Worm (Caenorhabditis elegans) whole organism, L1 larva: ENCODE data around the gene C45G9.14.

Experiments
- C16A3.4 ChIP-seq: fragments of 150-350 bp; optimal IDR thresholded peaks from 2 replicates; lab custom pipeline; 2014; ENCODE audit warnings: missing biosample characterization, missing genetic modification characterization
- aha-1 ChIP-seq: fragments of 150-350 bp; optimal IDR thresholded peaks from 2 replicates; lab custom pipeline; 2014; ENCODE audit warnings: missing biosample characterization, missing genetic modification characterization
- alr-1 ChIP-seq: fragments of 200-800 bp; sonication (Bioruptor generic); optimal IDR thresholded peaks from 2 replicates; lab custom pipeline; 2018; ENCODE audit warnings: borderline replicate concordance, mild to moderate bottlenecking, missing genetic modification characterization, missing compliant biosample characterization
- aly-2 ChIP-seq: fragments of 150-350 bp; optimal IDR thresholded peaks from 2 replicates; lab custom pipeline; 2014; ENCODE audit warnings: missing biosample characterization, missing genetic modification characterization
- ama-1 ChIP-seq: fragments of 150-350 bp; optimal IDR thresholded peaks from 2 replicates; lab custom pipeline; 2014
- blmp-1 ChIP-seq: fragments of 150-350 bp; optimal IDR thresholded peaks from 2 replicates; lab custom pipeline; 2014; ENCODE audit warnings: missing biosample characterization, missing genetic modification characterization
- ceh-8 ChIP-seq: fragments of 200-800 bp; sonication (Bioruptor generic); optimal IDR thresholded peaks from 2 replicates; lab custom pipeline; 2018; ENCODE audit warnings: mild to moderate bottlenecking, missing genetic modification characterization, moderate library complexity, missing compliant biosample characterization
- ceh-82 ChIP-seq, 3 experiments: fragments of 150-350 bp in 1 of 3; sonication (generic microtip) in 2 of 3; optimal IDR thresholded peaks; 2 replicates each; lab custom pipeline; 2014 to 2017; ENCODE audit warnings: missing biosample characterization in 3 of 3, missing genetic modification characterization in 3 of 3
- ceh-88 ChIP-seq: fragments of 200-800 bp; sonication (Bioruptor generic); IDR thresholded peaks from 2 replicates; pipeline ENCODE4 v1.3.6; 2022; ENCODE audit warnings: missing genetic modification characterization, missing compliant biosample characterization
- ceh-90 ChIP-seq: sonication (generic microtip); optimal IDR thresholded peaks from 2 replicates; lab custom pipeline; 2016; ENCODE audit warnings: missing genetic modification characterization, missing compliant biosample characterization
- ces-1 ChIP-seq: fragments of 150-350 bp; optimal IDR thresholded peaks from 2 replicates; lab custom pipeline; 2014; ENCODE audit warnings: missing biosample characterization, missing genetic modification reagents, missing genetic modification characterization
- efl-3 ChIP-seq: fragments of 200-800 bp; sonication (Bioruptor generic); optimal IDR thresholded peaks from 2 replicates; lab custom pipeline; 2018; ENCODE audit warnings: mild to moderate bottlenecking, missing genetic modification characterization, missing compliant biosample characterization
- elt-2 ChIP-seq: sonication (generic microtip); optimal IDR thresholded peaks from 2 replicates; lab custom pipeline; 2016; ENCODE audit warnings: missing genetic modification characterization, mild to moderate bottlenecking, inconsistent platforms, missing compliant biosample characterization, missing genetic modification reagents
- elt-3 ChIP-seq, 6 experiments: fragments of 150-350 bp in 1 of 6; sonication (generic microtip); optimal IDR thresholded peaks; 2 replicates each; lab custom pipeline; 2017 to 2018; ENCODE audit warnings: missing biosample characterization in 6 of 6, missing genetic modification characterization in 6 of 6, inconsistent platforms in 1 of 6
- ets-5 ChIP-seq: fragments of 200-800 bp; sonication (Bioruptor generic); IDR thresholded peaks from 2 replicates; pipeline ENCODE4 v1.3.6; 2022; ENCODE audit warnings: missing genetic modification characterization, missing compliant biosample characterization
- fkh-10 ChIP-seq: sonication (generic microtip); optimal IDR thresholded peaks from 2 replicates; lab custom pipeline; 2017; ENCODE audit warnings: missing biosample characterization, missing genetic modification reagents, missing genetic modification characterization
- fkh-4 ChIP-seq: sonication (generic microtip); optimal IDR thresholded peaks from 2 replicates; lab custom pipeline; 2016; ENCODE audit warnings: missing compliant biosample characterization, missing genetic modification characterization, borderline replicate concordance
- fkh-8 ChIP-seq: sonication (generic microtip); optimal IDR thresholded peaks from 2 replicates; lab custom pipeline; 2016; ENCODE audit warnings: mild to moderate bottlenecking, missing genetic modification characterization, missing compliant biosample characterization
- hlh-17 ChIP-seq: fragments of 200-800 bp; sonication (Bioruptor generic); optimal IDR thresholded peaks from 2 replicates; lab custom pipeline; 2018; ENCODE audit warnings: missing genetic modification characterization, mild to moderate bottlenecking, missing compliant biosample characterization, moderate library complexity, borderline replicate concordance
- hlh-4 ChIP-seq: sonication (generic microtip); optimal IDR thresholded peaks from 2 replicates; lab custom pipeline; 2016; ENCODE audit warnings: mild to moderate bottlenecking, missing genetic modification characterization, missing compliant biosample characterization
- hpl-2 ChIP-seq: fragments of 150-350 bp; optimal IDR thresholded peaks from 2 replicates; lab custom pipeline; 2014; ENCODE audit warnings: missing biosample characterization, missing genetic modification reagents, missing genetic modification characterization
- jun-1 ChIP-seq: fragments of 150-350 bp; optimal IDR thresholded peaks from 2 replicates; lab custom pipeline; 2014; ENCODE audit warnings: missing biosample characterization, missing genetic modification reagents, missing genetic modification characterization
- lin-13 ChIP-seq: fragments of 150-350 bp; optimal IDR thresholded peaks from 2 replicates; lab custom pipeline; 2014; ENCODE audit warnings: missing biosample characterization, missing genetic modification reagents, missing genetic modification characterization
- lin-14 ChIP-seq: fragments of 200-800 bp; sonication (Bioruptor generic); optimal IDR thresholded peaks from 2 replicates; lab custom pipeline; 2018; ENCODE audit warnings: mild to moderate bottlenecking, missing genetic modification characterization, moderate library complexity, missing compliant biosample characterization
- lin-15B ChIP-seq: fragments of 150-350 bp; sonication (generic microtip); optimal IDR thresholded peaks from 3 replicates; lab custom pipeline; 2014; ENCODE audit warnings: missing biosample characterization, missing genetic modification characterization
- lin-35 ChIP-seq, 2 experiments: fragments of 150-350 bp; optimal IDR thresholded peaks; 2 replicates each; lab custom pipeline; 2014; ENCODE audit warnings: missing biosample characterization in 2 of 2, missing genetic modification characterization in 2 of 2, missing genetic modification reagents in 2 of 2
- lin-39 ChIP-seq: fragments of 150-350 bp; optimal IDR thresholded peaks from 2 replicates; lab custom pipeline; 2014; ENCODE audit warnings: missing biosample characterization, missing genetic modification reagents, missing genetic modification characterization
- lsy-2 ChIP-seq, 2 experiments: fragments of 150-350 bp; optimal IDR thresholded peaks; 2 replicates each; lab custom pipeline; 2014; ENCODE audit warnings: missing biosample characterization in 2 of 2, missing genetic modification characterization in 2 of 2
- mdl-1 ChIP-seq, 2 experiments: fragments of 150-350 bp; optimal IDR thresholded peaks; 2 replicates each; lab custom pipeline; 2014 to 2017; ENCODE audit warnings: missing biosample characterization in 2 of 2, missing genetic modification characterization in 2 of 2, inconsistent platforms in 1 of 2
- mep-1 ChIP-seq: fragments of 150-350 bp; optimal IDR thresholded peaks from 2 replicates; lab custom pipeline; 2014; ENCODE audit warnings: missing biosample characterization, missing genetic modification characterization
- nhr-12 ChIP-seq: sonication (generic microtip); optimal IDR thresholded peaks from 2 replicates; lab custom pipeline; 2017; ENCODE audit warnings: missing biosample characterization, missing genetic modification characterization
- nhr-19 ChIP-seq: fragments of 200-800 bp; sonication (Bioruptor generic); conservative IDR thresholded peaks from 2 replicates; pipeline ENCODE4 v1.3.6; 2022; ENCODE audit warnings: missing genetic modification characterization, missing compliant biosample characterization
- nhr-237 ChIP-seq: fragments of 150-350 bp; optimal IDR thresholded peaks from 2 replicates; lab custom pipeline; 2014; ENCODE audit warnings: missing biosample characterization, missing genetic modification characterization
- nhr-28 ChIP-seq: fragments of 150-350 bp; optimal IDR thresholded peaks from 2 replicates; lab custom pipeline; 2014; ENCODE audit warnings: missing biosample characterization, missing genetic modification characterization
- nhr-47 ChIP-seq: sonication (generic microtip); optimal IDR thresholded peaks from 2 replicates; lab custom pipeline; 2016; ENCODE audit warnings: mild to moderate bottlenecking, missing genetic modification characterization, moderate library complexity, missing compliant biosample characterization
- nhr-71 ChIP-seq: sonication (generic microtip); optimal IDR thresholded peaks from 2 replicates; lab custom pipeline; 2016; ENCODE audit warnings: mild to moderate bottlenecking, missing genetic modification characterization, moderate library complexity, missing compliant biosample characterization
- nhr-76 ChIP-seq: sonication (generic microtip); optimal IDR thresholded peaks from 2 replicates; lab custom pipeline; 2017; ENCODE audit warnings: missing biosample characterization, missing genetic modification characterization
- nhr-77 ChIP-seq: fragments of 150-350 bp; optimal IDR thresholded peaks from 2 replicates; lab custom pipeline; 2014; ENCODE audit warnings: missing biosample characterization, missing genetic modification characterization
- nhr-84 ChIP-seq: sonication (generic microtip); optimal IDR thresholded peaks from 2 replicates; lab custom pipeline; 2017; ENCODE audit warnings: missing biosample characterization, missing genetic modification characterization
- nhr-85 ChIP-seq: sonication (generic microtip); peaks from one replicate; lab custom pipeline; 2016; ENCODE audit warnings: missing genetic modification characterization, inconsistent platforms, missing compliant biosample characterization
- nhr-90 ChIP-seq: sonication (generic microtip); optimal IDR thresholded peaks from 2 replicates; lab custom pipeline; 2016; ENCODE audit warnings: mild to moderate bottlenecking, missing genetic modification characterization, missing compliant biosample characterization; ENCODE audit not compliant: poor library complexity
- pag-3 ChIP-seq: sonication (generic microtip); optimal IDR thresholded peaks from 2 replicates; lab custom pipeline; 2017; ENCODE audit warnings: missing genetic modification characterization, mild to moderate bottlenecking, missing compliant biosample characterization, antibody characterized with exemption, borderline replicate concordance; ENCODE audit not compliant: insufficient read depth
- pqm-1 ChIP-seq: sonication (generic microtip); optimal IDR thresholded peaks from 3 replicates; lab custom pipeline; 2017; ENCODE audit warnings: missing biosample characterization, missing genetic modification characterization
- rnt-1 ChIP-seq: sonication (generic microtip); optimal IDR thresholded peaks from 2 replicates; lab custom pipeline; 2016; ENCODE audit warnings: mild to moderate bottlenecking, missing genetic modification characterization, moderate library complexity, missing compliant biosample characterization
- skn-1 ChIP-seq: fragments of 150-350 bp; optimal IDR thresholded peaks from 2 replicates; lab custom pipeline; 2014; ENCODE audit warnings: missing biosample characterization, missing genetic modification characterization
- snpc-4 ChIP-seq: fragments of 150-350 bp; optimal IDR thresholded peaks from 2 replicates; lab custom pipeline; 2014; ENCODE audit warnings: missing biosample characterization, missing genetic modification characterization
- sox-4 ChIP-seq: sonication (generic microtip); optimal IDR thresholded peaks from 2 replicates; lab custom pipeline; 2016; ENCODE audit warnings: missing genetic modification characterization, missing compliant biosample characterization
- swsn-7 ChIP-seq: sonication (generic microtip); optimal IDR thresholded peaks from 2 replicates; lab custom pipeline; 2016; ENCODE audit warnings: missing genetic modification characterization, missing compliant biosample characterization
- tbx-2 ChIP-seq: sonication (generic microtip); optimal IDR thresholded peaks from 2 replicates; lab custom pipeline; 2016; ENCODE audit warnings: missing genetic modification characterization, missing compliant biosample characterization
- unc-62 ChIP-seq: fragments of 150-350 bp; optimal IDR thresholded peaks from 2 replicates; lab custom pipeline; 2014; ENCODE audit warnings: missing biosample characterization, missing genetic modification reagents, missing genetic modification characterization
- unc-86 ChIP-seq: sonication (generic microtip); optimal IDR thresholded peaks from 2 replicates; lab custom pipeline; 2016; ENCODE audit warnings: missing genetic modification characterization, missing compliant biosample characterization
- unc-98 ChIP-seq: fragments of 200-800 bp; sonication (Bioruptor generic); IDR thresholded peaks from 2 replicates; pipeline ENCODE4 v1.3.6; 2022; ENCODE audit warnings: missing genetic modification characterization, missing compliant biosample characterization
- zip-4 ChIP-seq: fragments of 200-800 bp; sonication (Bioruptor generic); optimal IDR thresholded peaks from 2 replicates; lab custom pipeline; 2018; ENCODE audit warnings: mild to moderate bottlenecking, missing genetic modification characterization, moderate library complexity, missing compliant biosample characterization
- ztf-11 ChIP-seq, 2 experiments: sonication (generic microtip); optimal IDR thresholded peaks; 2 replicates each; lab custom pipeline; 2016 to 2017; ENCODE audit warnings: missing genetic modification characterization in 2 of 2, missing biosample characterization in 1 of 2, missing compliant biosample characterization in 1 of 2

The C45G9.14 gene

ce11 chrIII:5047175-5047574, 2.4 kb downstream of the C45G9.14 start, which contains the start of gene txbp-3 (continued):
- no peak for TF ChIP-seq ama-1 (lab: Kevin White, UChicago)
- no peak for TF ChIP-seq pag-3
- TF ChIP-seq unc-98, result no peak
- no peak for TF ChIP-seq nhr-28 (tag; lab: Kevin White, UChicago)
- peak; percentile 9 for TF ChIP-seq C16A3.4 (tag; lab: Kevin White, UChicago)
- no peak for TF ChIP-seq jun-1 (tag; lab: Kevin White, UChicago)
- no peak for TF ChIP-seq nhr-84
- no peak for TF ChIP-seq lin-39 (tag; lab: Kevin White, UChicago)
- no peak for TF ChIP-seq nhr-237
- no peak for TF ChIP-seq aha-1 (tag; lab: Kevin White, UChicago)
- peak; percentile 2 for TF ChIP-seq swsn-7 (tag; lab: Kevin White, UChicago)
- TF ChIP-seq pqm-1 (tag; lab: Kevin White, UChicago), result no peak
- peak; percentile 32 to 47 for TF ChIP-seq lin-35 (GFP tag; optimal IDR thresholded peaks at IDR 0.05; lab: Kevin White, UChicago)
- TF ChIP-seq efl-3, result no peak
- TF ChIP-seq lin-14 (GFP tag; lab: Kevin White, UChicago), result peak; percentile 95
- TF ChIP-seq unc-62, result no peak
- TF ChIP-seq ceh-8 (GFP tag; lab: Kevin White, UChicago), result no peak
- no peak for TF ChIP-seq fkh-4 (tag; lab: Kevin White, UChicago)
- TF ChIP-seq fkh-8, result peak; percentile 23
- TF ChIP-seq sox-4, result no peak
- peak; percentile 18 for TF ChIP-seq elt-2 (tag; lab: Kevin White, UChicago)
- no peak for TF ChIP-seq nhr-12 (tag; lab: Kevin White, UChicago)
- TF ChIP-seq tbx-2, result no peak
- no peak for TF ChIP-seq ces-1
- TF ChIP-seq lsy-2 (tag; optimal IDR thresholded peaks at IDR 0.05; lab: Kevin White, UChicago), result peak; percentile 12 to 48
- peak; percentile 12 for TF ChIP-seq lin-13
- no peak for TF ChIP-seq hpl-2 (GFP tag; lab: Kevin White, UChicago)
- peak; percentile 17 for TF ChIP-seq nhr-47
- TF ChIP-seq nhr-90 (tag; lab: Kevin White, UChicago), result no peak
- TF ChIP-seq ztf-11 (tag; optimal IDR thresholded peaks at IDR 0.05; lab: Kevin White, UChicago), result no peak
- TF ChIP-seq mep-1 (tag; lab: Kevin White, UChicago), result peak; percentile 81
- TF ChIP-seq nhr-77 (tag; lab: Kevin White, UChicago), result no peak
- TF ChIP-seq ceh-88 (GFP tag; lab: Robert Waterston, UW), result no peak
- no peak for TF ChIP-seq fkh-10 (GFP tag; lab: Kevin White, UChicago)
- no peak for TF ChIP-seq hlh-17
- TF ChIP-seq nhr-76, result no peak
- TF ChIP-seq snpc-4 (tag; lab: Kevin White, UChicago), result no peak
- peak; percentile 38 for TF ChIP-seq blmp-1 (tag; lab: Kevin White, UChicago)
- no peak for TF ChIP-seq hlh-4 (tag; lab: Kevin White, UChicago)
- TF ChIP-seq nhr-71 (tag; lab: Kevin White, UChicago), result peak; percentile 16
- no peak for TF ChIP-seq elt-3 (tag; optimal IDR thresholded peaks at IDR 0.05; lab: Kevin White, UChicago)
- no peak for TF ChIP-seq nhr-19 (GFP tag; lab: Robert Waterston, UW)
- no peak for TF ChIP-seq mdl-1 (tag; optimal IDR thresholded peaks at IDR 0.05; lab: Kevin White, UChicago)
- no peak for TF ChIP-seq alr-1 (tag; lab: Kevin White, UChicago)
- no peak for TF ChIP-seq skn-1 (tag; lab: Kevin White, UChicago)
- peak; percentile 21 for TF ChIP-seq rnt-1 (tag; lab: Kevin White, UChicago)
- no peak for TF ChIP-seq ceh-90
- no peak for TF ChIP-seq ets-5 (GFP tag; lab: Robert Waterston, UW)
- no peak for TF ChIP-seq nhr-85 (tag; lab: Kevin White, UChicago)
- TF ChIP-seq zip-4 (GFP tag; lab: Kevin White, UChicago), result no peak
- TF ChIP-seq unc-86, result no peak
- no peak for TF ChIP-seq ceh-82 (tag; optimal IDR thresholded peaks at IDR 0.05; lab: Kevin White, UChicago)
- no peak for TF ChIP-seq lin-15B (tag; lab: Kevin White, UChicago)
- no peak for TF ChIP-seq aly-2 (tag; lab: Kevin White, UChicago)
